Worm (Caenorhabditis elegans) whole organism, L1 larva: ENCODE data around the gene srlf-23.

Experiments
- C04F5.9 ChIP-seq: sonication (generic microtip); optimal IDR thresholded peaks from 2 replicates; lab custom pipeline; 2016; ENCODE audit warnings: missing genetic modification characterization, missing compliant biosample characterization
- Y116A8C.19 ChIP-seq: sonication (generic microtip); optimal IDR thresholded peaks from 2 replicates; lab custom pipeline; 2016; ENCODE audit warnings: missing compliant biosample characterization, missing genetic modification characterization, borderline replicate concordance
- aha-1 ChIP-seq: fragments of 150-350 bp; optimal IDR thresholded peaks from 2 replicates; lab custom pipeline; 2014; ENCODE audit warnings: missing biosample characterization, missing genetic modification characterization
- aly-2 ChIP-seq: fragments of 150-350 bp; optimal IDR thresholded peaks from 2 replicates; lab custom pipeline; 2014; ENCODE audit warnings: missing biosample characterization, missing genetic modification characterization
- ceh-63 ChIP-seq: fragments of 200-800 bp; sonication (Bioruptor generic); optimal IDR thresholded peaks from 2 replicates; lab custom pipeline; 2018; ENCODE audit warnings: mild to moderate bottlenecking, missing genetic modification characterization, missing compliant biosample characterization
- ceh-8 ChIP-seq: fragments of 200-800 bp; sonication (Bioruptor generic); optimal IDR thresholded peaks from 2 replicates; lab custom pipeline; 2018; ENCODE audit warnings: mild to moderate bottlenecking, missing genetic modification characterization, moderate library complexity, missing compliant biosample characterization
- ceh-82 ChIP-seq, 3 experiments: fragments of 150-350 bp in 1 of 3; sonication (generic microtip) in 2 of 3; optimal IDR thresholded peaks; 2 replicates each; lab custom pipeline; 2014 to 2017; ENCODE audit warnings: missing biosample characterization in 3 of 3, missing genetic modification characterization in 3 of 3
- ceh-90 ChIP-seq: sonication (generic microtip); optimal IDR thresholded peaks from 2 replicates; lab custom pipeline; 2016; ENCODE audit warnings: missing genetic modification characterization, missing compliant biosample characterization
- ces-1 ChIP-seq: fragments of 150-350 bp; optimal IDR thresholded peaks from 2 replicates; lab custom pipeline; 2014; ENCODE audit warnings: missing biosample characterization, missing genetic modification reagents, missing genetic modification characterization
- efl-1 ChIP-seq, 4 experiments: fragments of 150-350 bp; optimal IDR thresholded peaks in 3 of 4; peaks in 1 of 4; 1 replicate in 1 of 4; 2 replicates in 3 of 4; lab custom pipeline; 2014; ENCODE audit warnings: missing biosample characterization in 2 of 4, missing genetic modification characterization in 2 of 4, missing genetic modification reagents in 2 of 4
- efl-3 ChIP-seq: fragments of 200-800 bp; sonication (Bioruptor generic); optimal IDR thresholded peaks from 2 replicates; lab custom pipeline; 2018; ENCODE audit warnings: mild to moderate bottlenecking, missing genetic modification characterization, missing compliant biosample characterization
- egl-13 ChIP-seq: sonication (generic microtip); optimal IDR thresholded peaks from 2 replicates; lab custom pipeline; 2016; ENCODE audit warnings: missing genotype, missing genetic modification reagents, missing genetic modification characterization, missing compliant biosample characterization
- elt-3 ChIP-seq, 6 experiments: fragments of 150-350 bp in 1 of 6; sonication (generic microtip); optimal IDR thresholded peaks; 2 replicates each; lab custom pipeline; 2017 to 2018; ENCODE audit warnings: missing biosample characterization in 6 of 6, missing genetic modification characterization in 6 of 6, inconsistent platforms in 1 of 6
- ets-5 ChIP-seq: fragments of 200-800 bp; sonication (Bioruptor generic); IDR thresholded peaks from 2 replicates; pipeline ENCODE4 v1.3.6; 2022; ENCODE audit warnings: missing genetic modification characterization, missing compliant biosample characterization
- hlh-17 ChIP-seq: fragments of 200-800 bp; sonication (Bioruptor generic); optimal IDR thresholded peaks from 2 replicates; lab custom pipeline; 2018; ENCODE audit warnings: missing genetic modification characterization, mild to moderate bottlenecking, missing compliant biosample characterization, moderate library complexity, borderline replicate concordance
- hpl-2 ChIP-seq: fragments of 150-350 bp; optimal IDR thresholded peaks from 2 replicates; lab custom pipeline; 2014; ENCODE audit warnings: missing biosample characterization, missing genetic modification reagents, missing genetic modification characterization
- jun-1 ChIP-seq: fragments of 150-350 bp; optimal IDR thresholded peaks from 2 replicates; lab custom pipeline; 2014; ENCODE audit warnings: missing biosample characterization, missing genetic modification reagents, missing genetic modification characterization
- lin-15B ChIP-seq: fragments of 150-350 bp; sonication (generic microtip); optimal IDR thresholded peaks from 3 replicates; lab custom pipeline; 2014; ENCODE audit warnings: missing biosample characterization, missing genetic modification characterization
- lin-39 ChIP-seq: fragments of 150-350 bp; optimal IDR thresholded peaks from 2 replicates; lab custom pipeline; 2014; ENCODE audit warnings: missing biosample characterization, missing genetic modification reagents, missing genetic modification characterization
- lir-3 ChIP-seq: sonication (generic microtip); optimal IDR thresholded peaks from 2 replicates; lab custom pipeline; 2016; ENCODE audit warnings: mild to moderate bottlenecking, missing genetic modification characterization, moderate library complexity, missing compliant biosample characterization; ENCODE audit not compliant: poor library complexity
- mab-9 ChIP-seq: fragments of 200-800 bp; sonication (Bioruptor generic); IDR thresholded peaks from 2 replicates; pipeline ENCODE4 v1.3.6; 2022; ENCODE audit warnings: missing genetic modification reagents, missing genetic modification characterization, missing compliant biosample characterization
- mdl-1 ChIP-seq, 2 experiments: fragments of 150-350 bp; optimal IDR thresholded peaks; 2 replicates each; lab custom pipeline; 2014 to 2017; ENCODE audit warnings: missing biosample characterization in 2 of 2, missing genetic modification characterization in 2 of 2, inconsistent platforms in 1 of 2
- nhr-11 ChIP-seq: fragments of 150-350 bp; optimal IDR thresholded peaks from 2 replicates; lab custom pipeline; 2014; ENCODE audit warnings: missing biosample characterization, missing genetic modification characterization
- nhr-12 ChIP-seq: sonication (generic microtip); optimal IDR thresholded peaks from 2 replicates; lab custom pipeline; 2017; ENCODE audit warnings: missing biosample characterization, missing genetic modification characterization
- nhr-19 ChIP-seq: fragments of 200-800 bp; sonication (Bioruptor generic); conservative IDR thresholded peaks from 2 replicates; pipeline ENCODE4 v1.3.6; 2022; ENCODE audit warnings: missing genetic modification characterization, missing compliant biosample characterization
- nhr-237 ChIP-seq: fragments of 150-350 bp; optimal IDR thresholded peaks from 2 replicates; lab custom pipeline; 2014; ENCODE audit warnings: missing biosample characterization, missing genetic modification characterization
- nhr-28 ChIP-seq: fragments of 150-350 bp; optimal IDR thresholded peaks from 2 replicates; lab custom pipeline; 2014; ENCODE audit warnings: missing biosample characterization, missing genetic modification characterization
- nhr-47 ChIP-seq: sonication (generic microtip); optimal IDR thresholded peaks from 2 replicates; lab custom pipeline; 2016; ENCODE audit warnings: mild to moderate bottlenecking, missing genetic modification characterization, moderate library complexity, missing compliant biosample characterization
- nhr-71 ChIP-seq: sonication (generic microtip); optimal IDR thresholded peaks from 2 replicates; lab custom pipeline; 2016; ENCODE audit warnings: mild to moderate bottlenecking, missing genetic modification characterization, moderate library complexity, missing compliant biosample characterization
- nhr-76 ChIP-seq: sonication (generic microtip); optimal IDR thresholded peaks from 2 replicates; lab custom pipeline; 2017; ENCODE audit warnings: missing biosample characterization, missing genetic modification characterization
- nhr-77 ChIP-seq: fragments of 150-350 bp; optimal IDR thresholded peaks from 2 replicates; lab custom pipeline; 2014; ENCODE audit warnings: missing biosample characterization, missing genetic modification characterization
- nhr-90 ChIP-seq: sonication (generic microtip); optimal IDR thresholded peaks from 2 replicates; lab custom pipeline; 2016; ENCODE audit warnings: mild to moderate bottlenecking, missing genetic modification characterization, missing compliant biosample characterization; ENCODE audit not compliant: poor library complexity
- pax-3 ChIP-seq: fragments of 200-800 bp; sonication (Bioruptor generic); optimal IDR thresholded peaks from 2 replicates; lab custom pipeline; 2018; ENCODE audit warnings: mild to moderate bottlenecking, missing genetic modification characterization, moderate library complexity, missing compliant biosample characterization
- pqm-1 ChIP-seq: sonication (generic microtip); optimal IDR thresholded peaks from 3 replicates; lab custom pipeline; 2017; ENCODE audit warnings: missing biosample characterization, missing genetic modification characterization
- rnt-1 ChIP-seq: sonication (generic microtip); optimal IDR thresholded peaks from 2 replicates; lab custom pipeline; 2016; ENCODE audit warnings: mild to moderate bottlenecking, missing genetic modification characterization, moderate library complexity, missing compliant biosample characterization
- skn-1 ChIP-seq: fragments of 150-350 bp; optimal IDR thresholded peaks from 2 replicates; lab custom pipeline; 2014; ENCODE audit warnings: missing biosample characterization, missing genetic modification characterization
- snpc-4 ChIP-seq: fragments of 150-350 bp; optimal IDR thresholded peaks from 2 replicates; lab custom pipeline; 2014; ENCODE audit warnings: missing biosample characterization, missing genetic modification characterization
- sox-4 ChIP-seq: sonication (generic microtip); optimal IDR thresholded peaks from 2 replicates; lab custom pipeline; 2016; ENCODE audit warnings: missing genetic modification characterization, missing compliant biosample characterization
- sup-37 ChIP-seq: fragments of 200-800 bp; sonication (Bioruptor generic); optimal IDR thresholded peaks from 2 replicates; lab custom pipeline; 2018; ENCODE audit warnings: mild to moderate bottlenecking, missing genetic modification characterization, missing compliant biosample characterization
- tlp-1 ChIP-seq: fragments of 150-350 bp; optimal IDR thresholded peaks from 2 replicates; lab custom pipeline; 2014; ENCODE audit warnings: missing biosample characterization, missing genetic modification characterization
- unc-130 ChIP-seq: fragments of 150-350 bp; optimal IDR thresholded peaks from 2 replicates; lab custom pipeline; 2017; ENCODE audit warnings: missing biosample characterization, missing genetic modification characterization, inconsistent platforms
- unc-30 ChIP-seq: sonication (generic microtip); optimal IDR thresholded peaks from 2 replicates; lab custom pipeline; 2017; ENCODE audit warnings: missing biosample characterization, missing genetic modification characterization
- unc-98 ChIP-seq: fragments of 200-800 bp; sonication (Bioruptor generic); IDR thresholded peaks from 2 replicates; pipeline ENCODE4 v1.3.6; 2022; ENCODE audit warnings: missing genetic modification characterization, missing compliant biosample characterization
- zag-1 ChIP-seq: fragments of 150-350 bp; optimal IDR thresholded peaks from 2 replicates; lab custom pipeline; 2014; ENCODE audit warnings: missing biosample characterization, missing genetic modification characterization
- ztf-11 ChIP-seq, 2 experiments: sonication (generic microtip); optimal IDR thresholded peaks; 2 replicates each; lab custom pipeline; 2016 to 2017; ENCODE audit warnings: missing genetic modification characterization in 2 of 2, missing biosample characterization in 1 of 2, missing compliant biosample characterization in 1 of 2
- ztf-4 ChIP-seq: fragments of 150-350 bp; optimal IDR thresholded peaks from 2 replicates; lab custom pipeline; 2014; ENCODE audit warnings: missing biosample characterization, missing genetic modification characterization

srlf-23 gene

DNA sequence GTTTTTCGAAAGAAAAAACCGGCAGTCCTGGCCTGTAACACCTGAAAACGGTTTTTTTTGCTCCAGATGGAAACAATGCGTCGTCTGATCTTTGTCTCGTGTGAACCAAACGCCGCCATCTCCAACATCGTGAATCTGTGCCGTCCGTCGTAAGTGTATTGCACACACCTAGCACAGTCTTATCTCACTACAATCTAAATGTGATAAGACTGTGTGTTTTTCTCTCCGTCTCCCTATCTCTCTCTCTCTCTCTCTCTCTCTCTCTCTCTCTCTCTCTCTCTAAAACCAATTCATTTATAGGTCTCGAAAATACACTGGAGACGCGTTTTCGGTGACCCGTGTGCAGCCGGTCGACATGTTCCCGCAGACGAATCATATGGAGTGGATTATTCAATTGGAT, 17.3 kb upstream of the srlf-23 start (continued):
- TF ChIP-seq lir-3 = no peak
- TF ChIP-seq, all 84 proteins: peak for 13

DNA sequence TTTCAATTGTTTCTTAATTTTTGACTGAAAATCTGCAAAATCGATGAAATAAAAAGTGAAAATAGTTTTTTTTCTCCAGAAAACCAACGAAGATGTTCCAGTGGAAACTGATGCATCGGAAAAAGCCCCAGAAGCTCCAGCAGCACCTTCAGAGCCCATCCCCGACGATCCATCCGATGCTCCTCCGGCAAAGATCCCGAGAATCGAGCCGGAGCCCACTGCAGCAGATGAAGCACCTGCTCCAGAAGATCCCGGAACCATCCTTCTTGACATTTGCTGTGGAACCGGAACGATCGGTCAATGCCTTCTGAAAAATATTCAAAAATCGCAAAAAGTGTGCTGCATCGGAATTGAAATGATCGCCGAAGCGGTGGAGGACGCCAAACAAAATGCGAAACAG, 15.3 kb upstream of the srlf-23 start:
- TF ChIP-seq lin-15B (tag; lab: Kevin White, UChicago) (no peak), mdl-1 (tag; optimal IDR thresholded peaks at IDR 0.05; lab: Kevin White, UChicago) (no peak), efl-1 (optimal IDR thresholded peaks at IDR 0.05; lab: Kevin White, UChicago) (no peak), efl-1 (GFP tag; optimal IDR thresholded peaks at IDR 0.05 in 1 of 2; lab: Kevin White, UChicago) (peak in 1 of 2 experiments; percentile 17), aha-1 (tag; lab: Kevin White, UChicago) (no peak), ets-5 (GFP tag; lab: Robert Waterston, UW) (0 out of 2 replicates have a peak, but pooled peaks have one; percentile 39)

DNA sequence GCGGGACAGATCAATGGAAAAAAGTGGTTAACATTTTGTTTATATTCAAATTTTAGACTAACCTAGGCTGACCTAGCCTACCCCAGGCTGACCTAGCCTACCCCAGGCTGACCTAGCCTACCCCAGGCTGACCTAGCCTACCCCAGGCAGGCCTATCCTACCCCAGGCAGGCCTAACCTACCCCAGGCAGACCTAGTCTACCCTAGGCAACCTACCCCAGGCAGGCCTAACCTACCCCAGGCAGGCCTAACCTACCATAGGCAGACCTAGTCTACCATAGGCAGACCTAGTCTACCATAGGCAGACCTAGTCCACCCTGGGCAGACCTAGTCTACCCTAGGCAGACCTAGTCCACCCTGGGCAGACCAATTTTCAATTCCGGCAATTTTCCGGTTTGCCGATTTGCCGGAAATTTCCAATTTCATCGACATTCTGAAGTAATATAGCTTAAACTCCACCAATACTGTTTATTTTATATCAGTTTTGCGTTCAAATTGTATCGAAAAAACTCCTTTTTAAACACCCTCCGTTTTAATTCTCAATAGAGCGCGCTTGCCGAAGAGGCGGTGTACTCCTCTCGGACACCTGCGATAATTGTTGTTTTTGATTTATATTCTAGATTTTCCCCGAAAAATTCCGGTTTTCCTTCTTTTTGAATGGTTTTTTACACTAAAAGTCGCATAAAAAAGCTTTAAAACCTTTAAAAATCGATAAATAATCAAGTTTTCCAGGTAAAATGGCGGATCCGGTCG, 11.1 kb upstream of the srlf-23 start, which contains the start of gene trm-2A:
trm-2A (plus strand) TSS at position 732 of the 752 bp plus-strand sequence.
- TF ChIP-seq rnt-1 (tag; lab: Kevin White, UChicago) (peak; percentile 94), nhr-12 (no peak), efl-1 (optimal IDR thresholded peaks at IDR 0.05; lab: Kevin White, UChicago) (peak; percentile 89 to 98), efl-1 (GFP tag; optimal IDR thresholded peaks at IDR 0.05 in 1 of 2; lab: Kevin White, UChicago) (peak; percentile 98 to 100), nhr-28 (tag; lab: Kevin White, UChicago) (no peak), mab-9 (peak; percentile 51; the same call in 1 of the 2 replicates), sup-37 (GFP tag; lab: Kevin White, UChicago) (peak; percentile 6), Y116A8C.19 (no peak), pax-3 (peak; percentile 56), ztf-11 (tag; optimal IDR thresholded peaks at IDR 0.05; lab: Kevin White, UChicago) (peak in 1 of 2 experiments; percentile 75), ces-1 (GFP tag; lab: Kevin White, UChicago) (no peak), nhr-77 (peak; percentile 68), C04F5.9 (tag; lab: Kevin White, UChicago) (no peak), aly-2 (peak; percentile 78), unc-130 (tag; lab: Kevin White, UChicago) (peak; percentile 88), nhr-19 (GFP tag; lab: Robert Waterston, UW) (peak; percentile 85), hpl-2 (GFP tag; lab: Kevin White, UChicago) (no peak), nhr-47 (peak; percentile 89), pqm-1 (tag; lab: Kevin White, UChicago) (no peak), ceh-90 (peak; percentile 33), nhr-11 (tag; lab: Kevin White, UChicago) (peak; percentile 52), unc-98 (GFP tag; lab: Robert Waterston, UW) (no peak), egl-13 (tag; lab: Kevin White, UChicago) (peak; percentile 38), efl-3 (GFP tag; lab: Kevin White, UChicago) (no peak), tlp-1 (tag; lab: Kevin White, UChicago) (no peak), unc-30 (tag; lab: Kevin White, UChicago) (peak; percentile 11), ceh-63 (peak; percentile 9), elt-3 (tag; optimal IDR thresholded peaks at IDR 0.05; lab: Kevin White, UChicago) (peak in 3 of 6 experiments; percentile 34 to 76 (median 76)), nhr-71 (tag; lab: Kevin White, UChicago) (peak; percentile 89), ceh-8 (GFP tag; lab: Kevin White, UChicago) (peak; percentile 21), jun-1 (tag; lab: Kevin White, UChicago) (peak; percentile 65), nhr-76 (tag; lab: Kevin White, UChicago) (no peak), nhr-90 (peak; percentile 85), skn-1 (tag; lab: Kevin White, UChicago) (peak; percentile 86), hlh-17 (no peak), nhr-237 (tag; lab: Kevin White, UChicago) (no peak), snpc-4 (tag; lab: Kevin White, UChicago) (peak; percentile 11), zag-1 (no peak), ztf-4 (peak; percentile 35), lin-39 (tag; lab: Kevin White, UChicago) (peak; percentile 53), sox-4 (tag; lab: Kevin White, UChicago) (peak; percentile 53), ceh-82 (tag; optimal IDR thresholded peaks at IDR 0.05; lab: Kevin White, UChicago) (peak; percentile 86 to 91 (median 87))
